Worm (Caenorhabditis elegans): ENCODE measurements around the gene nlp-9.

ce11 chrV:4216902-4217301 is 2.5 kb upstream of the nlp-9 start:
- TF ChIP-seq unc-62 (GFP tag; optimal IDR thresholded peaks at IDR 0.05) (no peak), ztf-4 (tag; optimal IDR thresholded peaks at IDR 0.05) (no peak), nhr-10 (tag; optimal IDR thresholded peaks at IDR 0.05) (no peak), elt-1 (tag; optimal IDR thresholded peaks at IDR 0.05) (no peak), nhr-77 (tag; optimal IDR thresholded peaks at IDR 0.05) (no peak)

All from whole organism, L2 larva.